Worm (Caenorhabditis elegans): Measurements from ENCODE around the gene smu-2.

Gene smu-2

ce11 chrII:3482231-3482630 lies at the start of gene smu-2:
Gene smu-2, plus strand, starts transcription at chrII:3482408.
- TF ChIP-seq fkh-8 (tag; optimal IDR thresholded peaks at IDR 0.05), result peak; percentile 65
- no peak for TF ChIP-seq hlh-4 (tag; optimal IDR thresholded peaks at IDR 0.05)
- no peak for TF ChIP-seq nhr-28 (tag; optimal IDR thresholded peaks at IDR 0.05)
- peak; percentile 57 for TF ChIP-seq nhr-19 (GFP tag; conservative IDR thresholded peaks at IDR 0.05)
- TF ChIP-seq nhr-71 (tag; optimal IDR thresholded peaks at IDR 0.05), result no peak
- no peak for TF ChIP-seq hlh-17 (GFP tag; optimal IDR thresholded peaks at IDR 0.05; ENCODE audit: borderline replicate concordance)
- no peak for TF ChIP-seq swsn-7 (tag; optimal IDR thresholded peaks at IDR 0.05)
- no peak for TF ChIP-seq ztf-4 (tag; optimal IDR thresholded peaks at IDR 0.05)
- peak; percentile 37 for TF ChIP-seq skn-1 (tag; optimal IDR thresholded peaks at IDR 0.05)
- peak; percentile 56 for TF ChIP-seq nhr-20 (tag; optimal IDR thresholded peaks at IDR 0.05)
- peak; percentile 39 for TF ChIP-seq nhr-237 (tag; optimal IDR thresholded peaks at IDR 0.05)
- TF ChIP-seq lsy-2 (tag; optimal IDR thresholded peaks at IDR 0.05), result peak; percentile 69 to 75
- peak; percentile 48 for TF ChIP-seq elt-2 (tag; optimal IDR thresholded peaks at IDR 0.05)
- no peak for TF ChIP-seq aly-2 (tag; optimal IDR thresholded peaks at IDR 0.05)
- peak; percentile 24 to 81 (median 55) for TF ChIP-seq ceh-82 (tag; optimal IDR thresholded peaks at IDR 0.05)
- TF ChIP-seq efl-1 (optimal IDR thresholded peaks at IDR 0.05), result peak; percentile 71 to 73
- TF ChIP-seq efl-1 (GFP tag; optimal IDR thresholded peaks at IDR 0.05 in 1 of 2), result peak; percentile 71 to 96
- TF ChIP-seq lin-39 (tag; optimal IDR thresholded peaks at IDR 0.05), result peak; percentile 1
- peak; percentile 82 for TF ChIP-seq irx-1 (tag; optimal IDR thresholded peaks at IDR 0.05)
- no peak for TF ChIP-seq zip-4 (GFP tag; optimal IDR thresholded peaks at IDR 0.05)
- TF ChIP-seq ceh-90 (tag; optimal IDR thresholded peaks at IDR 0.05), result peak; percentile 84
- TF ChIP-seq grh-1 (GFP tag; IDR thresholded peaks at IDR 0.05), result no peak
- peak; percentile 68 for TF ChIP-seq isw-1 (GFP tag; IDR thresholded peaks at IDR 0.05)
- TF ChIP-seq mep-1 (tag; optimal IDR thresholded peaks at IDR 0.05), result peak; percentile 68
- peak in 1 of 2 experiments; percentile 77 for TF ChIP-seq ztf-11 (tag; optimal IDR thresholded peaks at IDR 0.05)
- TF ChIP-seq sptf-1 (tag; optimal IDR thresholded peaks at IDR 0.05), result no peak
- TF ChIP-seq unc-30 (tag; optimal IDR thresholded peaks at IDR 0.05), result no peak
- no peak for TF ChIP-seq blmp-1 (tag; optimal IDR thresholded peaks at IDR 0.05)
- no peak for TF ChIP-seq ceh-88 (GFP tag; IDR thresholded peaks at IDR 0.05)
- TF ChIP-seq nhr-47 (tag; optimal IDR thresholded peaks at IDR 0.05), result no peak
- no peak for TF ChIP-seq fos-1 (tag; optimal IDR thresholded peaks at IDR 0.05)
- TF ChIP-seq snu-23 (GFP tag; optimal IDR thresholded peaks at IDR 0.05), result no peak
- no peak for TF ChIP-seq nhr-11 (tag; optimal IDR thresholded peaks at IDR 0.05)
- peak; percentile 53 for TF ChIP-seq F16B12.6 (tag; optimal IDR thresholded peaks at IDR 0.05)
- TF ChIP-seq vab-15 (tag; optimal IDR thresholded peaks at IDR 0.05), result peak; percentile 68
- TF ChIP-seq jun-1 (tag; optimal IDR thresholded peaks at IDR 0.05), result no peak
- TF ChIP-seq nhr-77 (tag; optimal IDR thresholded peaks at IDR 0.05), result no peak
- peak; percentile 87 for TF ChIP-seq lir-3 (tag; optimal IDR thresholded peaks at IDR 0.05; ENCODE audit: poor library complexity)
- TF ChIP-seq C34B4.2 (tag; optimal IDR thresholded peaks at IDR 0.05), result no peak
- TF ChIP-seq rnt-1 (tag; optimal IDR thresholded peaks at IDR 0.05), result peak; percentile 97
- no peak for TF ChIP-seq nhr-84 (tag; optimal IDR thresholded peaks at IDR 0.05)
- no peak for TF ChIP-seq nhr-76 (tag; optimal IDR thresholded peaks at IDR 0.05)
- TF ChIP-seq hpl-2 (GFP tag; optimal IDR thresholded peaks at IDR 0.05), result no peak
- TF ChIP-seq mdl-1 (tag; optimal IDR thresholded peaks at IDR 0.05), result no peak
- peak; percentile 49 for TF ChIP-seq unc-86 (tag; optimal IDR thresholded peaks at IDR 0.05)
- TF ChIP-seq nhr-90 (tag; optimal IDR thresholded peaks at IDR 0.05; ENCODE audit: poor library complexity), result peak; percentile 68
- no peak for TF ChIP-seq lin-14 (GFP tag; optimal IDR thresholded peaks at IDR 0.05)
- TF ChIP-seq pag-3 (tag; optimal IDR thresholded peaks at IDR 0.05; ENCODE audit: borderline replicate concordance, insufficient read depth), result no peak
- TF ChIP-seq C04F5.9 (tag; optimal IDR thresholded peaks at IDR 0.05), result peak; percentile 67
- peak; percentile 82 for TF ChIP-seq fkh-4 (tag; optimal IDR thresholded peaks at IDR 0.05; ENCODE audit: borderline replicate concordance)
- TF ChIP-seq tlp-1 (tag; optimal IDR thresholded peaks at IDR 0.05), result no peak
- no peak for TF ChIP-seq efl-3 (GFP tag; optimal IDR thresholded peaks at IDR 0.05)
- peak; percentile 54 for TF ChIP-seq mab-9 (GFP tag; IDR thresholded peaks at IDR 0.05)
- no peak for TF ChIP-seq alr-1 (tag; optimal IDR thresholded peaks at IDR 0.05; ENCODE audit: borderline replicate concordance)
